Worm (Caenorhabditis elegans): Measurements from ENCODE around the gene R03H10.5.

ce11 chrII:4170508-4170907, at the start of gene R03H10.5:
- no peak for TF ChIP-seq tra-4 (tag; optimal IDR thresholded peaks at IDR 0.05)
- TF ChIP-seq ets-7 (tag; optimal IDR thresholded peaks at IDR 0.05) = no peak
